Worm (Caenorhabditis elegans) whole organism, mixed stage, embryonic: ENCODE data around the gene EEED8.18.

Experiments used
- elt-1 ChIP-seq: sonication (generic microtip); optimal IDR thresholded peaks from 2 replicates; lab custom pipeline; 2017; ENCODE audit warnings: missing genetic modification characterization, mild to moderate bottlenecking, missing compliant biosample characterization, antibody characterized with exemption, moderate library complexity, borderline replicate concordance; ENCODE audit not compliant: insufficient read depth
- nhr-12 ChIP-seq: fragments of 150-350 bp; optimal IDR thresholded peaks from 2 replicates; lab custom pipeline; 2014; ENCODE audit warnings: missing biosample characterization, missing genetic modification characterization
- snpc-4 ChIP-seq: fragments of 150-350 bp; optimal IDR thresholded peaks from 2 replicates; lab custom pipeline; 2014; ENCODE audit warnings: missing biosample characterization, missing genetic modification characterization

DNA sequence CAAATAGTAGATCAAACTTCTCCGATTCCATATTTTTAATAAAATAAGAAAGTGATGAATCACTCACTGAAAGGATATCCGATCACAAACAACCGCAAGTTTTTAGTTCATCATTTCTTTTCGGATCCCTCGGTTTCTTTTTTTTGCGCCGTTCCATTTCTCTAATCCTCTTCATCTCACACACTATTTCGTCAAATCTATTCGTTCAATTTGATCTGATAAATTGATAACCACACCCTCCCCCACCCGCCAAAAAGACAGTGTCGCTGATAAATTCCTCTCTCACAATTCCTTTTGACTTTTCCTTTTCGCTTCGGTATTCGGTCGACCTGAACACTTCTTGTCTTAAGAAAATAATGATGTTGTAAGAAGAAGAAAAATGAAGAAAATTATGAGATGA, 47.1 kb upstream of the EEED8.18 start:
- TF ChIP-seq elt-1 (tag; lab: Kevin White, UChicago) (no peak), snpc-4 (tag; lab: Kevin White, UChicago) (no peak), nhr-12 (tag; lab: Kevin White, UChicago) (no peak)
